Worm (Caenorhabditis elegans): ENCODE data around the gene mars-1.

- TF ChIP-seq med-1 (GFP tag; optimal IDR thresholded peaks at IDR 0.05; ENCODE audit: insufficient read depth): no peak
- TF ChIP-seq ref-1 (GFP tag; conservative IDR thresholded peaks at IDR 0.05): no peak
- no peak for TF ChIP-seq flt-1 (GFP tag; IDR thresholded peaks at IDR 0.05)
- TF ChIP-seq ztf-23 (GFP tag; IDR thresholded peaks at IDR 0.05): no peak
- TF ChIP-seq tab-1 (GFP tag; IDR thresholded peaks at IDR 0.05): no peak
Observed at ce11 chrIV:11643829-11644228, 8.5 kb upstream of the mars-1 start, which contains the start of gene prx-2.
